Worm (Caenorhabditis elegans) whole organism, midembryonic: Measurements from ENCODE around the gene noah-2.

Source experiments
- flt-1 ChIP-seq: fragments of 200-800 bp; sonication (Bioruptor generic); IDR thresholded peaks from 2 replicates; pipeline ENCODE4 v1.3.6; 2022; ENCODE audit warnings: missing genetic modification characterization, missing compliant biosample characterization
- klf-2 ChIP-seq: fragments of 200-800 bp; sonication (Bioruptor generic); conservative IDR thresholded peaks from 2 replicates; pipeline ENCODE4 v1.3.6; 2022; ENCODE audit warnings: missing genetic modification reagents, missing genetic modification characterization, missing compliant biosample characterization
- tab-1 ChIP-seq: fragments of 200-800 bp; sonication (Bioruptor generic); IDR thresholded peaks from 2 replicates; pipeline ENCODE4 v1.3.6; 2022; ENCODE audit warnings: missing genetic modification characterization, missing compliant biosample characterization
- ztf-23 ChIP-seq: fragments of 200-800 bp; sonication (Bioruptor generic); IDR thresholded peaks from 2 replicates; pipeline ENCODE4 v1.3.6; 2022; ENCODE audit warnings: missing genetic modification reagents, missing genetic modification characterization, missing compliant biosample characterization

- TF ChIP-seq ztf-23 (GFP tag; lab: Robert Waterston, UW) (no peak), flt-1 (no peak), tab-1 (GFP tag; lab: Robert Waterston, UW) (no peak), klf-2 (GFP tag; lab: Robert Waterston, UW) (no peak)
Measured at ce11 chrIV:14069760-14070159, 21.3 kb upstream of the noah-2 start, which contains the start of gene lst-4.
